Worm (Caenorhabditis elegans) whole organism, L3 larva: ENCODE results near the gene ZK180.5.

Experiments used
- ceh-9 ChIP-seq: sonication (generic microtip); optimal IDR thresholded peaks from 2 replicates; lab custom pipeline; 2018; ENCODE audit warnings: missing biosample characterization, missing genetic modification characterization
- jun-1 ChIP-seq: fragments of 150-350 bp; optimal IDR thresholded peaks from 2 replicates; lab custom pipeline; 2014; ENCODE audit warnings: missing biosample characterization, missing genetic modification reagents, missing genetic modification characterization
- unc-62 ChIP-seq: fragments of 150-350 bp; sonication (generic microtip); optimal IDR thresholded peaks from 4 replicates; lab custom pipeline; 2014; ENCODE audit warnings: missing biosample characterization, missing genetic modification reagents, missing genetic modification characterization

DNA sequence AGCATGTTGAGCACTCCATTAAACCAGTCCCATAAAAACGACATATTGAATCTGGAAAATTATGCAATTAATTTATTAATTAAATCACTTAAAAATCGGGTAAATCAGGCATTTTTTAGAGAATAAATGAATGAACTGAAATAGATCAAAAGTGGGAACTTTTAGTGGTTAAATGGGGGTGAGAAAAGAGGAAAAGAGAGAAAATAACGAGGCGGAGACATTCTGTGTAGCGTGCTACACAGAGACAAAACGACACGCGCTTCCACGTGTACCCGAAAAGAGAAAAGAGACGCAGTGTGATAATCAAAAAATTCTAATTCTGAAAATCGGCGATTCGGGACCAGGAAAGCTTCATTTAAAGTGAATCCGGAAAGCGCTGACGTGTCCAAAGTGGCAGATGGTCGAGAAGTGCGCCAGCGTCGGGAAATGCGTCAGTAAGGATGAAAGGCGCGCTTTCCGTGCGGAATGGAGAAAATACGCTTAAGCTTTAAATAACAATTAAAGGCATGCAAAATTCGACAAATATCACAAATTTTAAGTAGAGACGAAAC lies 3.6 kb downstream of the ZK180.5 start, which contains the start of gene sar-1:
- TF ChIP-seq jun-1 (tag; lab: Kevin White, UChicago): peak; percentile 56
- TF ChIP-seq unc-62: no peak
- TF ChIP-seq ceh-9 (tag; lab: Kevin White, UChicago): no peak
